Worm (Caenorhabditis elegans) whole organism, early embryonic: ENCODE data around the gene H12I13.6.

Source experiments
- B0310.2 ChIP-seq: sonication (generic microtip); optimal IDR thresholded peaks from 2 replicates; lab custom pipeline; 2016; ENCODE audit warnings: mild to moderate bottlenecking, missing genetic modification characterization, missing compliant biosample characterization
- F13C5.2 ChIP-seq: sonication (generic microtip); optimal IDR thresholded peaks from 2 replicates; lab custom pipeline; 2017; ENCODE audit warnings: mild to moderate bottlenecking, missing genetic modification characterization, inconsistent platforms, missing compliant biosample characterization
- aly-1 ChIP-seq: sonication (generic microtip); optimal IDR thresholded peaks from 2 replicates; lab custom pipeline; 2016; ENCODE audit warnings: missing genetic modification characterization, missing compliant biosample characterization
- ama-1 ChIP-seq: fragments of 150-350 bp; optimal IDR thresholded peaks from 2 replicates; lab custom pipeline; 2014
- ceh-13 ChIP-seq: fragments of 200-800 bp; sonication (Bioruptor generic); optimal IDR thresholded peaks from 2 replicates; lab custom pipeline; 2018; ENCODE audit warnings: mild to moderate bottlenecking, missing genetic modification characterization, missing compliant biosample characterization
- ceh-36 ChIP-seq: sonication (generic microtip); optimal IDR thresholded peaks from 2 replicates; lab custom pipeline; 2016; ENCODE audit warnings: missing genetic modification characterization, inconsistent platforms, missing compliant biosample characterization
- ets-7 ChIP-seq: sonication (generic microtip); optimal IDR thresholded peaks from 2 replicates; lab custom pipeline; 2016; ENCODE audit warnings: missing genotype, missing genetic modification characterization, missing compliant biosample characterization
- flt-1 ChIP-seq: fragments of 200-800 bp; sonication (Bioruptor generic); IDR thresholded peaks from 2 replicates; pipeline ENCODE4 v1.3.6; 2022; ENCODE audit warnings: missing genetic modification characterization, missing compliant biosample characterization
- hmbx-1 ChIP-seq: sonication (generic microtip); optimal IDR thresholded peaks from 2 replicates; lab custom pipeline; 2016; ENCODE audit warnings: mild to moderate bottlenecking, missing genetic modification characterization, missing compliant biosample characterization
- hmg-4 ChIP-seq: fragments of 200-800 bp; sonication (Bioruptor generic); optimal IDR thresholded peaks from 2 replicates; lab custom pipeline; 2018; ENCODE audit warnings: mild to moderate bottlenecking, missing genetic modification characterization, missing compliant biosample characterization
- hnd-1 ChIP-seq: sonication (generic microtip); optimal IDR thresholded peaks from 2 replicates; lab custom pipeline; 2016; ENCODE audit warnings: missing genetic modification characterization, missing compliant biosample characterization
- pes-1 ChIP-seq: fragments of 200-800 bp; sonication (Bioruptor generic); IDR thresholded peaks from 2 replicates; pipeline ENCODE4 v1.3.6; 2022; ENCODE audit warnings: missing genetic modification reagents, missing genetic modification characterization, missing compliant biosample characterization
- scrt-1 ChIP-seq: fragments of 200-800 bp; sonication (Bioruptor generic); IDR thresholded peaks from 2 replicates; pipeline ENCODE4 v1.3.6; 2022; ENCODE audit warnings: missing genetic modification characterization, missing compliant biosample characterization
- sea-1 ChIP-seq: fragments of 200-800 bp; sonication (Bioruptor generic); conservative IDR thresholded peaks from 2 replicates; pipeline ENCODE4 v1.3.6; 2022; ENCODE audit warnings: missing genetic modification characterization, missing compliant biosample characterization
- tbx-11 ChIP-seq: fragments of 200-800 bp; sonication (Bioruptor generic); IDR thresholded peaks from 2 replicates; pipeline ENCODE4 v1.3.6; 2022; ENCODE audit warnings: missing genetic modification characterization, missing compliant biosample characterization
- tbx-37 ChIP-seq: fragments of 200-800 bp; sonication (Bioruptor generic); conservative IDR thresholded peaks from 2 replicates; pipeline ENCODE4 v1.3.6; 2022; ENCODE audit warnings: missing genetic modification reagents, missing genetic modification characterization, missing compliant biosample characterization
- tra-4 ChIP-seq: sonication (generic microtip); optimal IDR thresholded peaks from 2 replicates; lab custom pipeline; 2017; ENCODE audit warnings: missing genetic modification characterization, missing compliant biosample characterization

Gene H12I13.6

DNA sequence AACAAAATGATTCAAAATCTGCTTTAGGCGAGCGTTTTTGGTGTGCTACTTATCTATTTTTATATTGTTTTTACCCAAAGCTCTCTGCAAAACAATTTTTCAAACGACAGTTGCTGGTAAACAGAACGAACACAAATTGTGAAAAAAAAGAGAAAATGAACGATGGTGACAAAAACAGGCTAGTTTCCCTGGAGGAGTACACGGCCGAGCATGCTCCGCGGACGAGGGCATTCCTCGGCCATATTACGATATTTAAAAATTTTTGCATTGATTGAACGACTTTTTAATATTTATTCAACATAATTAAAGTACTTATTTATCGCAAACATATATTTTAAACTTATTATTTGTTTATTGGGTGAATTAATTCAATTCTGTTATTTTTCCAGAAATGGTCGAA lies 19.7 kb downstream of the H12I13.6 start, which contains the start of the genes tpp-2 and rbbp-5:
tpp-2 (minus strand) TSS at position 157 of the 400 bp plus-strand sequence.
rbbp-5 (plus strand) TSS at position 390 of the 400 bp plus-strand sequence.
- TF ChIP-seq tra-4 (tag; lab: Kevin White, UChicago) (no peak), tbx-37 (GFP tag; lab: Robert Waterston, UW) (peak; percentile 57; the same call in 1 of the 2 replicates)

DNA sequence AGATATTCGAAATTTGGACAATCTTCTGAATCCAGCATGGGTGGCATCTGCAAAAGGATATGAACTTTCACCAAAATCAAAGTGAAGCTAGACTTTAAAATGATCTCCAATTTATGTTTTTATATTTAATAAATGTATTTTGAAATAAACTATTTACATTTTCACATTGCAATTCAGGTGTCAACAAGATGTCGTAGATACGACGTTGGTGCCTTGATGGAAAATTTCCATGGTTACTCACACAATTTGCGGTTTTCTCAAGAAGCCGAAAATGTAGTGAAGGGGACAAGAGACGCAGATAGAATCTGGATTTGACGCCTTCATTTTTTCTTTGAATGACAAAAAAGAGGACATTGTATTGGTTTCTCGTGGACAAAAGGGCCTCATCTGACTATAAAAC lies 21.8 kb downstream of the H12I13.6 start, which contains the start of gene rgs-3:
rgs-3 (plus strand) TSS at position 301 of the 400 bp plus-strand sequence.
- no peak for TF ChIP-seq F13C5.2 (tag; lab: Kevin White, UChicago)
- TF ChIP-seq ceh-36 = no peak
- TF ChIP-seq hmg-4 (GFP tag; lab: Kevin White, UChicago) = no peak
- TF ChIP-seq hnd-1 (tag; lab: Kevin White, UChicago) = no peak
- no peak for TF ChIP-seq ama-1
- no peak for TF ChIP-seq tbx-11 (GFP tag; lab: Robert Waterston, UW)
- TF ChIP-seq ets-7 = no peak
- TF ChIP-seq B0310.2 (tag; lab: Kevin White, UChicago) = no peak
- no peak for TF ChIP-seq sea-1 (GFP tag; lab: Robert Waterston, UW)
- no peak for TF ChIP-seq tra-4 (tag; lab: Kevin White, UChicago)
- TF ChIP-seq pes-1 (GFP tag; lab: Robert Waterston, UW) = no peak
- TF ChIP-seq flt-1 = no peak
- TF ChIP-seq hmbx-1 = no peak

DNA sequence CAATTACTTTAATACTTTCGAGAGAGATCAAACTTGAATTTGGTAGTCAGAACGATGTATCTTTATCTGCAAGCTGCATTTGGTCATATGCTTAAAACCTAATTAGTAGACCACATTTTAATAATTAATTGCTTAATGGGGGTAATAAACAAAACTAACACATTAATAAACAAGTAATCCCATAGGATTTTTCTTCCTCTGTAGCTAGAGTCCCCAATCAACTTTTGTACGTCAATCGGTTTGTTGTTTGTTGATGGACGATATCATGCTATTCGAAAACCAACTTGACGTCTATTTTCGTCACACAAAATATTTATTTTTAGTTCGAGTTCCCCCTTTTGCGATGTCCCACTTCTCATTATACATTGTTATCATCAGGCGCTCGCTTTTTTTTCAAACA lies 23.8 kb downstream of the H12I13.6 start:
- no peak for TF ChIP-seq ceh-13 (GFP tag; lab: Kevin White, UChicago)
- TF ChIP-seq F13C5.2 (tag; lab: Kevin White, UChicago) = no peak
- no peak for TF ChIP-seq pes-1 (GFP tag; lab: Robert Waterston, UW)
- TF ChIP-seq flt-1 = no peak
- no peak for TF ChIP-seq scrt-1 (GFP tag; lab: Robert Waterston, UW)
- no peak for TF ChIP-seq aly-1
- TF ChIP-seq ets-7 = no peak
- TF ChIP-seq ceh-36 = no peak
- TF ChIP-seq sea-1 (GFP tag; lab: Robert Waterston, UW) = no peak
- no peak for TF ChIP-seq hmbx-1
- no peak for TF ChIP-seq ama-1
- no peak for TF ChIP-seq tra-4 (tag; lab: Kevin White, UChicago)
- no peak for TF ChIP-seq B0310.2 (tag; lab: Kevin White, UChicago)
- TF ChIP-seq tbx-11 (GFP tag; lab: Robert Waterston, UW) = no peak
- no peak for TF ChIP-seq tbx-37 (GFP tag; lab: Robert Waterston, UW)
- TF ChIP-seq hmg-4 (GFP tag; lab: Kevin White, UChicago) = no peak
- TF ChIP-seq hnd-1 (tag; lab: Kevin White, UChicago) = no peak

DNA sequence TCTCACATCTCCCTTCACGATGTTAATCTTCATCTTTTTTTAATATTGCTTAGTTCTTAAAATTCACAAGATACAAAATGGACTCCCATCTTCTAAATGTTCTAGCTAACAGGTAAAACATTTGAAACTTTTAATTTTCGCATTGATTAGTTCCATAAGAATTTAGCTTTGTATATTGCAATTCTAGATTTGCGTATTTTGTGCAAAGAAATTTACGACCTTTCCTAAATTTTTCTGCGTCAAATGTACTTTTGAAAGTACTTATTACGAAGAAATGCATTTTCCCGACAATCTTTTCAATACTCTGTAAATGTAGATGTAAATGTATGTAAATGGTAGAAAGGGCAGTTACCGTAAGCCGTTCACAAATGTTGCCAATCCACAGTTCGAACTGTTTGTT lies 26.3 kb downstream of the H12I13.6 start:
- TF ChIP-seq pes-1 (GFP tag; lab: Robert Waterston, UW) (no peak), scrt-1 (GFP tag; lab: Robert Waterston, UW) (no peak), hmbx-1 (no peak), tbx-11 (GFP tag; lab: Robert Waterston, UW) (no peak), F13C5.2 (tag; lab: Kevin White, UChicago) (no peak), tra-4 (tag; lab: Kevin White, UChicago) (no peak), tbx-37 (GFP tag; lab: Robert Waterston, UW) (no peak), B0310.2 (tag; lab: Kevin White, UChicago) (no peak), sea-1 (GFP tag; lab: Robert Waterston, UW) (no peak), aly-1 (no peak), ceh-36 (no peak), ama-1 (no peak), flt-1 (no peak), ets-7 (no peak), hnd-1 (tag; lab: Kevin White, UChicago) (no peak), ceh-13 (GFP tag; lab: Kevin White, UChicago) (no peak), hmg-4 (GFP tag; lab: Kevin White, UChicago) (no peak)

DNA sequence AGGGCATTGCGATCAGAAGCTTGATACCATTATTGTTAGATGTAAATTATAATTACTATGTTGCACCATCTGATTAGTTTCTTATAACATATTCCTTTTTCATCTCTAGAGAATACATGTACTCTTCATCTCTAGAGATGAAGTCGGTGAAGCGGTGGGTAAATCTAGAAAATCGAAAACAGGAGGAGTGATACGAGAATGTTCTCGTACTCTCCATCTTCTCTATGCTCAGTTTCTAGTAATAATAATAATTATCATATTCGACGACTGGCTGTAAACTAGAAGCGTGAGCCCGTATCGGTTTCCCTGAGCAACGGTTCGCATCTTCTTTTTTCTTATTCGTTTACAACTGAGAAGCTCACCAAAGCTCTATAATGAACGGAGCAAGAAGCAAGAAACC lies 30.1 kb downstream of the H12I13.6 start:
- no peak for TF ChIP-seq hmg-4 (GFP tag; lab: Kevin White, UChicago)
- no peak for TF ChIP-seq hmbx-1
- no peak for TF ChIP-seq ceh-13 (GFP tag; lab: Kevin White, UChicago)
- no peak for TF ChIP-seq ama-1
- TF ChIP-seq flt-1 = no peak
- TF ChIP-seq tbx-37 (GFP tag; lab: Robert Waterston, UW) = no peak
- no peak for TF ChIP-seq aly-1
- TF ChIP-seq tbx-11 (GFP tag; lab: Robert Waterston, UW) = no peak
- no peak for TF ChIP-seq tra-4 (tag; lab: Kevin White, UChicago)
- TF ChIP-seq ceh-36 = no peak
- no peak for TF ChIP-seq scrt-1 (GFP tag; lab: Robert Waterston, UW)
- TF ChIP-seq sea-1 (GFP tag; lab: Robert Waterston, UW) = no peak
- TF ChIP-seq ets-7 = no peak
- TF ChIP-seq pes-1 (GFP tag; lab: Robert Waterston, UW) = no peak

DNA sequence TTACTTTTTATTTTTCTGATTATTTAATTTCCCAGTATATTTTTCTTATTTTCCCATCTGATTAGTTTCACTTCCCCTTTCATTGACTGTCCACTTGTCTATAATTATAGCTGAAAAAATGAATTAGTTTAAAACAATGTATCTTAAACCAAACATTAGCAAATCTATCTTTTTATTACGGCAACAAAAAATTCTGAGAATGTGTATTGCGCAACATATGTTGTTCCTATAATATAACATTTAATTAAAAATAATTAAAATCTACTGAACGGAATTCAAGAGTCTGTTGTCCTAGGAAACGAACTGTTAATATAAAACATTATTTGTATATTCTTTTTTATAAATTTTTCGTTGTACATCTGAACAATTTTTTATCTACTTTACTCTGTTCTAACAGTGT lies 32.3 kb downstream of the H12I13.6 start:
- TF ChIP-seq pes-1 (GFP tag; lab: Robert Waterston, UW) = no peak
- TF ChIP-seq ceh-13 (GFP tag; lab: Kevin White, UChicago) = no peak
- no peak for TF ChIP-seq flt-1

DNA sequence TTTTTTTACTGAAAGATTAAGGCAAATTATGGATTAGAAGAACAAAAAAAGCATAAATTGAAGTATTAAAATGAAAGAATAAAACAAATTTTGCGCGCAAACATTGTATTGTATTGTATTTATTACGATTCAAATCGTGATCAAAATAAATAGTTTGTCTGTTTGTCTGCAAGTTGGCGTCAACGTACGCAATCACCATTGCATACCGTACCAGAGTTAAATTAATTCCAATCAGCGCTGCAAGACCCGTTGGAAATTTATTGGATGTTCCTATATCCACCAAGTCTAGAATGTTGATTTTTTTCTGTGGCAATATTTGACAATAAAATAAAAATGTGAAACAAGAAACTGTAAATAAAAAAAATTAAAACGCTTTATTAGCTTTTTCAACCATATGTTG lies 35.5 kb downstream of the H12I13.6 start, which contains the start of gene heri-1:
heri-1 (minus strand) TSS at position 8 of the 400 bp plus-strand sequence.
- TF ChIP-seq ets-7 = no peak

DNA sequence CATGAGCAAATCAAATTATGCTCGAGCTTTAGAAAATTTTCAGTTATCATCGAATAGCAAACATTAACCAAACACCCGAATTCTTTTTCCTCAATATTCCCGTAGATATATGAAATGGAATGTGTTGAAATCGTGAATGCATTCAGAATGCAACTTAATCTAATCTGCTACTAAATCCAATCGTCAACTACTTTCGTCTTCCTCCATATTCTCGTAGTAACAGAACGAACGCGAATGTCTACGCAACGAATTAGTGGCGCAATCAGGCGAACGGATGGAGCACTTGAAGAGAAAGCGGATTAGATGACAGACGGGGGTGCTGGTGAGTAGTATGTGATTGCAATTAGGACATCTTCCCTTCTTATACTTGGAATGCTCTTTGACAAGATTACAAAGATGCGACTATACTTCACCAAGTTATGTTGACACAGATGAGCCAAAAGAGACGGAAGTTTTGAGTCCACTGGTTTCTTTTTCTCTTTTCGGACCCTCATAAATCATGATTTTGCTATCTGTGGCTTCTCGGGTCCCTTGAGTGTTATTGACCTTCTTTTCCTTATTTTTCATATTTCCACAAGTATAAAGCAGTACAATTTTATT lies 36.2 kb downstream of the H12I13.6 start:
- TF ChIP-seq ceh-36 (peak; percentile 41), B0310.2 (tag; lab: Kevin White, UChicago) (no peak)
